Worm (Caenorhabditis elegans) whole organism, L2 larva: ENCODE data around the gene math-39.

ENCODE experiments used
- ZK546.5 ChIP-seq: sonication (generic microtip); optimal IDR thresholded peaks from 2 replicates; lab custom pipeline; 2017; ENCODE audit warnings: missing biosample characterization, missing genetic modification characterization
- ama-1 ChIP-seq: fragments of 150-350 bp; optimal IDR thresholded peaks from 2 replicates; lab custom pipeline; 2018; ENCODE audit warnings: inconsistent platforms
- blmp-1 ChIP-seq: sonication (generic microtip); optimal IDR thresholded peaks from 2 replicates; lab custom pipeline; 2017; ENCODE audit warnings: missing genetic modification characterization, mild to moderate bottlenecking, missing compliant biosample characterization, antibody characterized with exemption, moderate library complexity; ENCODE audit not compliant: insufficient read depth
- ceh-82 ChIP-seq: fragments of 150-350 bp; optimal IDR thresholded peaks from 2 replicates; lab custom pipeline; 2014; ENCODE audit warnings: missing biosample characterization, missing genetic modification characterization
- elt-1 ChIP-seq: fragments of 150-350 bp; optimal IDR thresholded peaks from 2 replicates; lab custom pipeline; 2014; ENCODE audit warnings: missing biosample characterization, missing genetic modification characterization
- elt-3 ChIP-seq: sonication (generic microtip); optimal IDR thresholded peaks from 2 replicates; lab custom pipeline; 2017; ENCODE audit warnings: missing biosample characterization, missing genetic modification characterization
- lin-39 ChIP-seq: fragments of 150-350 bp; optimal IDR thresholded peaks from 2 replicates; lab custom pipeline; 2014; ENCODE audit warnings: missing biosample characterization, missing genetic modification reagents, missing genetic modification characterization
- mdl-1 ChIP-seq, 2 experiments: fragments of 150-350 bp in 1 of 2; sonication (generic microtip) in 1 of 2; optimal IDR thresholded peaks; 2 replicates each; lab custom pipeline; 2017; ENCODE audit warnings: missing biosample characterization in 2 of 2, missing genetic modification characterization in 2 of 2
- nhr-10 ChIP-seq: sonication (generic microtip); optimal IDR thresholded peaks from 2 replicates; lab custom pipeline; 2017; ENCODE audit warnings: missing biosample characterization, missing genetic modification characterization
- nhr-11 ChIP-seq: fragments of 150-350 bp; optimal IDR thresholded peaks from 2 replicates; lab custom pipeline; 2014; ENCODE audit warnings: missing biosample characterization, missing genetic modification characterization
- nhr-237 ChIP-seq: fragments of 150-350 bp; optimal IDR thresholded peaks from 2 replicates; lab custom pipeline; 2014; ENCODE audit warnings: missing biosample characterization, missing genetic modification characterization
- snpc-4 ChIP-seq: fragments of 150-350 bp; optimal IDR thresholded peaks from 2 replicates; lab custom pipeline; 2014; ENCODE audit warnings: missing biosample characterization, missing genetic modification characterization
- unc-39 ChIP-seq: fragments of 150-350 bp; optimal IDR thresholded peaks from 2 replicates; lab custom pipeline; 2014; ENCODE audit warnings: missing biosample characterization, missing genetic modification characterization

ce11 chrII:1865683-1866431 is 33.7 kb downstream of the math-39 start, which contains the start of gene math-15:
- TF ChIP-seq ama-1 (no peak), mdl-1 (tag; optimal IDR thresholded peaks at IDR 0.05; lab: Kevin White, UChicago) (no peak), nhr-11 (tag; lab: Kevin White, UChicago) (no peak), elt-3 (tag; lab: Kevin White, UChicago) (no peak), blmp-1 (tag; lab: Kevin White, UChicago) (no peak), nhr-237 (tag; lab: Kevin White, UChicago) (no peak), unc-39 (tag; lab: Kevin White, UChicago) (no peak), snpc-4 (tag; lab: Kevin White, UChicago) (no peak), ZK546.5 (tag; lab: Kevin White, UChicago) (no peak), elt-1 (tag; lab: Kevin White, UChicago) (no peak), lin-39 (tag; lab: Kevin White, UChicago) (no peak), ceh-82 (tag; lab: Kevin White, UChicago) (no peak), nhr-10 (tag; lab: Kevin White, UChicago) (no peak)
